Fruit fly (Drosophila melanogaster): ENCODE results near the gene ND-18.

dm6 chrX:19474763-19475162 lies 17.5 kb upstream of the ND-18 start, which contains the start of gene narya:
- TF ChIP-seq CTCF (optimal IDR thresholded peaks at IDR 0.05) (no peak), CG8478 (optimal IDR thresholded peaks at IDR 0.05) (no peak)

Measured in S2 (cell line).